Worm (Caenorhabditis elegans) whole organism, L4 larva: ENCODE measurements around the gene gpa-11.

Experiments
- D1046.2 ChIP-seq: fragments of 200-800 bp; sonication (Bioruptor generic); IDR thresholded peaks from 2 replicates; pipeline ENCODE4 v1.3.6; 2022; ENCODE audit warnings: missing genetic modification characterization, missing compliant biosample characterization
- Y5F2A.4 ChIP-seq: fragments of 200-800 bp; sonication (Bioruptor generic); optimal IDR thresholded peaks from 2 replicates; lab custom pipeline; 2018; ENCODE audit warnings: mild to moderate bottlenecking, missing genetic modification characterization, missing compliant biosample characterization
- ama-1 ChIP-seq: fragments of 150-350 bp; optimal IDR thresholded peaks from 2 replicates; lab custom pipeline; 2014; ENCODE audit warnings: inconsistent platforms, mixed read lengths
- ceh-20 ChIP-seq: fragments of 200-800 bp; sonication (Bioruptor generic); IDR thresholded peaks from 2 replicates; pipeline ENCODE4 v1.3.6; 2022; ENCODE audit warnings: missing genetic modification reagents, missing genetic modification characterization, missing compliant biosample characterization
- nhr-76 ChIP-seq: fragments of 150-350 bp; optimal IDR thresholded peaks from 2 replicates; lab custom pipeline; 2014; ENCODE audit warnings: missing biosample characterization, missing genetic modification characterization
- nhr-77 ChIP-seq: fragments of 150-350 bp; optimal IDR thresholded peaks from 2 replicates; lab custom pipeline; 2014; ENCODE audit warnings: missing biosample characterization, missing genetic modification characterization
- sdz-12 ChIP-seq: fragments of 200-800 bp; sonication (Bioruptor generic); optimal IDR thresholded peaks from 2 replicates; lab custom pipeline; 2018; ENCODE audit warnings: mild to moderate bottlenecking, missing genetic modification characterization, missing compliant biosample characterization

DNA sequence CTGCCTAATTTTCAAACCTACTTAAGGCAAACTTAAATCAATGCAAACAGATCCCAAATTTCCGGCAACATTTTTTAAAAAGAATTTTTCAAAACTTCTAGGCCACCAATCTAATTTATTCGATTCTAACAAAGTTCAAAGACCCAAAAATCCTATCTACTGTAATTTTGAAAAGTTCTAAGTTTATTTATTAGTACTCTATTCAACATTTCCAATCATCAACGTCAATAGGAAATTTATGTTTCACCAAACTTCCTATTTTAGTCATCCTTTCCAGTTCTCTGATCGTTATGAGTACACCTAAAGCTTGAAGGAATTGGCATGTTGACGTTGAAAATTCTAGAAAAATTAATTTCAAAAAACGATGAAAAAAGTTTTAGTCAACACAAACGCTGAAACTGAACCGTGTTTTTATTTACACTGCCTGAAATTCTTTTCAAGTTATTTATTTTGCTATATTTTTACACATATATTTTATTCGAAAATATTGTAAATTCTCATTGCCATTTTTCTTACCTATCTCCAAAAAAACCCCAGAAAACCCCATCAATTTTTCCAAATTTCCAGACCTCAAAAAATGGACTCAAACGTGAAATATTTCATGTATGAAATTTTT is 28.7 kb downstream of the gpa-11 start, which contains the start of gene npr-42:
- TF ChIP-seq Y5F2A.4 (GFP tag; lab: Kevin White, UChicago) (no peak), nhr-76 (tag; lab: Kevin White, UChicago) (no peak), D1046.2 (GFP tag; lab: Robert Waterston, UW) (no peak), ama-1 (lab: Kevin White, UChicago) (no peak), sdz-12 (GFP tag; lab: Kevin White, UChicago) (no peak), ceh-20 (GFP tag; lab: Robert Waterston, UW) (no peak), nhr-77 (tag; lab: Kevin White, UChicago) (no peak)
